Fruit fly (Drosophila melanogaster) whole organism, pupa: ENCODE data around the gene mRpS18A.

Experiments
- CG10348 ChIP-seq: fragments of 200-800 bp; sonication (Bioruptor generic); IDR thresholded peaks from 2 replicates; pipeline ENCODE4 v1.3.6; 2022; ENCODE audit warnings: missing biosample characterization, missing genetic modification characterization
- CG12605 ChIP-seq: fragments of 200-800 bp; sonication (Bioruptor generic); IDR thresholded peaks from 2 replicates; pipeline ENCODE4 v1.3.6; 2022; ENCODE audit warnings: missing biosample characterization, missing genetic modification characterization
- CG13204 ChIP-seq: fragments of 200-800 bp; sonication (Bioruptor generic); optimal IDR thresholded peaks from 2 replicates; lab custom pipeline; 2018; ENCODE audit warnings: missing biosample characterization, mild to moderate bottlenecking, missing genetic modification characterization, moderate library complexity
- CG14655 ChIP-seq: fragments of 200-800 bp; sonication (Bioruptor generic); optimal IDR thresholded peaks from 3 replicates; lab custom pipeline; 2017; ENCODE audit warnings: mild to moderate bottlenecking, missing biosample characterization, missing genetic modification reagents, missing genetic modification characterization
- CG15710 ChIP-seq: fragments of 200-800 bp; sonication (Bioruptor generic); optimal IDR thresholded peaks from 2 replicates; lab custom pipeline; 2018; ENCODE audit warnings: missing biosample characterization, mild to moderate bottlenecking, missing genetic modification characterization, moderate library complexity
- CG17806 ChIP-seq: fragments of 200-800 bp; sonication (Bioruptor generic); optimal IDR thresholded peaks from 2 replicates; lab custom pipeline; 2018; ENCODE audit warnings: missing biosample characterization, mild to moderate bottlenecking, missing genetic modification characterization, moderate library complexity
- CG32121 ChIP-seq: fragments of 200-800 bp; sonication (Bioruptor generic); IDR thresholded peaks from 2 replicates; pipeline ENCODE4 v1.3.6; 2022; ENCODE audit warnings: missing biosample characterization, missing genetic modification characterization
- CG34367 ChIP-seq: fragments of 200-800 bp; sonication (Bioruptor generic); optimal IDR thresholded peaks from 2 replicates; lab custom pipeline; 2018; ENCODE audit warnings: missing biosample characterization, mild to moderate bottlenecking, missing genetic modification characterization
- CG4496 ChIP-seq: fragments of 200-800 bp; sonication (Bioruptor generic); IDR thresholded peaks from 3 replicates; pipeline ENCODE4 v1.3.6; 2022; ENCODE audit warnings: missing biosample characterization, missing genetic modification characterization
- CG8159 ChIP-seq: fragments of 200-800 bp; sonication (Bioruptor generic); optimal IDR thresholded peaks from 3 replicates; lab custom pipeline; 2018; ENCODE audit warnings: missing biosample characterization, mild to moderate bottlenecking, missing genetic modification characterization, moderate library complexity
- CG8301 ChIP-seq: fragments of 200-800 bp; sonication (Bioruptor generic); optimal IDR thresholded peaks from 2 replicates; lab custom pipeline; 2018; ENCODE audit warnings: missing biosample characterization, mild to moderate bottlenecking, missing genetic modification characterization
- CG9948 ChIP-seq: fragments of 200-800 bp; sonication (Bioruptor generic); optimal IDR thresholded peaks from 2 replicates; lab custom pipeline; 2018; ENCODE audit warnings: missing biosample characterization, mild to moderate bottlenecking, missing genetic modification characterization, moderate library complexity
- D1 ChIP-seq: fragments of 200-800 bp; sonication (Bioruptor generic); optimal IDR thresholded peaks from 2 replicates; lab custom pipeline; 2018; ENCODE audit warnings: missing biosample characterization, mild to moderate bottlenecking, missing genetic modification characterization, moderate library complexity
- EcR ChIP-seq: fragments of 200-800 bp; sonication (Bioruptor generic); optimal IDR thresholded peaks from 3 replicates; lab custom pipeline; 2019; ENCODE audit warnings: missing biosample characterization, missing genetic modification characterization, mild to moderate bottlenecking, moderate library complexity, missing genetic modification reagents
- Ets98B ChIP-seq: fragments of 200-800 bp; sonication (Bioruptor generic); IDR thresholded peaks from 2 replicates; pipeline ENCODE4 v1.3.6; 2022; ENCODE audit warnings: missing biosample characterization, missing genetic modification characterization
- Pif1A ChIP-seq: fragments of 200-800 bp; sonication (Bioruptor generic); optimal IDR thresholded peaks from 3 replicates; lab custom pipeline; 2016; ENCODE audit warnings: missing biosample characterization, missing genetic modification characterization
- Pif1B ChIP-seq: fragments of 200-800 bp; sonication (Bioruptor generic); optimal IDR thresholded peaks from 3 replicates; lab custom pipeline; 2016; ENCODE audit warnings: missing biosample characterization, missing genetic modification characterization
- Snoo ChIP-seq: fragments of 200-800 bp; sonication (Bioruptor generic); optimal IDR thresholded peaks from 3 replicates; lab custom pipeline; 2017; ENCODE audit warnings: missing biosample characterization, mild to moderate bottlenecking, missing genetic modification characterization, inconsistent platforms
- fd96Ca ChIP-seq: fragments of 200-800 bp; sonication (Bioruptor generic); IDR thresholded peaks from 3 replicates; pipeline ENCODE4 v1.3.6; 2022; ENCODE audit warnings: missing biosample characterization, missing genetic modification characterization
- gl ChIP-seq: fragments of 200-800 bp; sonication (Bioruptor generic); optimal IDR thresholded peaks from 2 replicates; lab custom pipeline; 2018; ENCODE audit warnings: missing biosample characterization, mild to moderate bottlenecking, missing genetic modification characterization
- rn ChIP-seq: fragments of 200-800 bp; sonication (Bioruptor generic); IDR thresholded peaks from 2 replicates; pipeline ENCODE4 v1.3.6; 2022; ENCODE audit warnings: missing biosample characterization, missing genetic modification characterization

mRpS18A gene

DNA sequence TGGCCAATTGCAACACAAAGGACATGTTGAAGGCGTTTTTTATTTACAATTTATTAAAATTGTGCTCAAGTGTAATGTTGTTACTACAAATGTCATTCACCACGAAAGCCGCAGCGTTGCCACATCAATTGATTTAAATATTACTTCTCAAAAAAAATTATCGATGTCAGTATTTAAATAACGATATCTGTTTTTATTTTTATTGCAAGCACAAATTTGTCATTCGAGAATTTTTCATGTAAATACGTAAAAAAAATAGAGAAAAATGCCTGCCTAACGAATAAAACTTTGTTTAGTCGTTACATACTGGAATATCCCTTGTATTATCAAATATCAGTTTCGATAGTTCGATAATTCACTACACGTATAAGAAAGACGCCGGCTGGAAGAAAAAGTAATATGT is at the start of gene mRpS18A, which contains the start of gene CG31460:
Gene mRpS18A, minus strand, starts transcription at position 110 of the 403 bp plus-strand sequence.
Gene CG31460, plus strand, starts transcription at position 190 of the 403 bp plus-strand sequence.
- TF ChIP-seq Snoo (tag; lab: Kevin White, UChicago) = no peak
- no peak for TF ChIP-seq CG9948 (tag; lab: Kevin White, UChicago)
- no peak for TF ChIP-seq Pif1A (GFP tag; lab: Kevin White, UChicago)
- TF ChIP-seq CG10348 (GFP tag; lab: Robert Waterston, UW) = no peak
- no peak for TF ChIP-seq Pif1B (GFP tag; lab: Kevin White, UChicago)
- TF ChIP-seq gl = no peak
- TF ChIP-seq fd96Ca (GFP tag; lab: Robert Waterston, UW) = no peak
- no peak for TF ChIP-seq CG8159 (tag; lab: Kevin White, UChicago)

DNA sequence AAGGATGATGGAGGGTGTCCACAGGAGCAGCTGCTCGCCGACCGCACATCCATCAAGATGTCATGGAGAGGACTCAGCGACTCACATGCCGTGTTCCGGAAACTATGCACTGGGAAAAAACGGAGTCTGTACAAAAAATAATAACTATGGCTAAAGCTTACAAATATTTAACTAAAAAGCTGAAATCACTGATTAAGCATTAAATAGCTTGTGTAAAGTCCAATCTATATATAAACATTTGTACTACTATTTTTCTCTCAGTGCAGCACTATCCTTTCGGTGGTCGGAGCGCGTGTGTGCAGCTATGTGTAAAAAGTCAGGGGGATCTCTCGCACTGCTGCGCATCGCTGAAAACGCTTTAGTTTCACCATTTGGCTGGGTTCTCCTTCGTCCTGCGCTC is 33.8 kb upstream of the mRpS18A start:
- no peak for TF ChIP-seq CG8301 (tag; lab: Kevin White, UChicago)
- no peak for TF ChIP-seq CG34367 (tag; lab: Kevin White, UChicago)
- no peak for TF ChIP-seq rn (GFP tag; lab: Robert Waterston, UW)
- TF ChIP-seq CG15710 (tag; lab: Kevin White, UChicago) = no peak
- TF ChIP-seq CG14655 = no peak
- TF ChIP-seq CG8159 (tag; lab: Kevin White, UChicago) = no peak
- no peak for TF ChIP-seq CG32121 (GFP tag; lab: Robert Waterston, UW)
- no peak for TF ChIP-seq gl
- TF ChIP-seq CG13204 = no peak
- TF ChIP-seq Pif1B (GFP tag; lab: Kevin White, UChicago) = no peak
- no peak for TF ChIP-seq CG12605
- no peak for TF ChIP-seq CG9948 (tag; lab: Kevin White, UChicago)
- no peak for TF ChIP-seq Pif1A (GFP tag; lab: Kevin White, UChicago)
- TF ChIP-seq CG10348 (GFP tag; lab: Robert Waterston, UW) = no peak
- no peak for TF ChIP-seq D1 (tag; lab: Kevin White, UChicago)
- no peak for TF ChIP-seq EcR
- TF ChIP-seq Ets98B (GFP tag; lab: Robert Waterston, UW) = no peak
- no peak for TF ChIP-seq CG17806
- no peak for TF ChIP-seq CG4496 (GFP tag; lab: Robert Waterston, UW)

DNA sequence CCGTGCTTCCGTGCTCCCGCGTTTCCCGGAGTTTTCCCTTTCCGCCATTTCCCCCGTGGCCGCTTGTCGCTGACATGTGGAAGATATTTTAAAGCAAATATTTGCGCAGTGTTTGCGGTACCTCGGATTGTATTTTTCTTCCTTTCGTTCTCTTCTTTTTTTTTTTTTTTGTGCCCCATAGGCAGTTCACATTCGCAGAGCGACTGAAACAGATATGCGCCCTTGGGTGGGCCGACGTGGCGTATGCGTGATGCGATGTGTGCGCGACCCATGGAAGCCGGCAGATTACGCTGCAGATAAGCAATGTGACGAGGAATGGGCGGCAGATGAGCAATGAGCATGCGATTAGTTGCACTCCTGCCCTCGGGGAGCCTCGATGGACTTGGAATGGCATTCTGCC is 25.5 kb upstream of the mRpS18A start:
- TF ChIP-seq rn (GFP tag; lab: Robert Waterston, UW) (no peak), CG17806 (no peak), Ets98B (GFP tag; lab: Robert Waterston, UW) (no peak), CG12605 (no peak), CG8159 (tag; lab: Kevin White, UChicago) (no peak), EcR (no peak), CG8301 (tag; lab: Kevin White, UChicago) (no peak), CG14655 (no peak), gl (no peak), CG4496 (GFP tag; lab: Robert Waterston, UW) (no peak), CG32121 (GFP tag; lab: Robert Waterston, UW) (no peak)
- TF ChIP-seq, all 21 proteins: peak for 0

- TF ChIP-seq CG14655 = peak; percentile 46
- TF ChIP-seq EcR = no peak
- no peak for TF ChIP-seq CG32121 (GFP tag; lab: Robert Waterston, UW)
- peak; percentile 40 for TF ChIP-seq CG15710 (tag; lab: Kevin White, UChicago)
- TF ChIP-seq Pif1B (GFP tag; lab: Kevin White, UChicago) = no peak
- TF ChIP-seq CG9948 (tag; lab: Kevin White, UChicago) = peak; percentile 45
- no peak for TF ChIP-seq gl
- TF ChIP-seq fd96Ca (GFP tag; lab: Robert Waterston, UW) = 0 out of 3 replicates have a peak, but pooled peaks have one; percentile 20
- no peak for TF ChIP-seq D1 (tag; lab: Kevin White, UChicago)
- TF ChIP-seq CG8301 (tag; lab: Kevin White, UChicago) = peak; percentile 8
- TF ChIP-seq CG17806 = no peak
- TF ChIP-seq CG8159 (tag; lab: Kevin White, UChicago) = peak; percentile 61
- peak; percentile 38; the same call in 1 of the 2 replicates for TF ChIP-seq CG12605
- no peak for TF ChIP-seq Pif1A (GFP tag; lab: Kevin White, UChicago)
- TF ChIP-seq Snoo (tag; lab: Kevin White, UChicago) = no peak
- peak; percentile 5 for TF ChIP-seq CG34367 (tag; lab: Kevin White, UChicago)
Observed at dm6 chr3R:8577409-8578255, 15.2 kb upstream of the mRpS18A start, which contains the start of gene 5-HT2B. TSS of gene 5-HT2B (plus strand) at chr3R:8578205.

dm6 chr3R:8563774-8564173 is 1.4 kb upstream of the mRpS18A start, which contains the start of gene Cenp-C:
TSS of gene Cenp-C (plus strand) at chr3R:8564105.
- TF ChIP-seq CG9948 (tag; lab: Kevin White, UChicago) (no peak), CG4496 (GFP tag; lab: Robert Waterston, UW) (no peak), EcR (no peak), D1 (tag; lab: Kevin White, UChicago) (no peak), CG13204 (no peak), CG15710 (tag; lab: Kevin White, UChicago) (no peak), CG10348 (GFP tag; lab: Robert Waterston, UW) (no peak), CG8301 (tag; lab: Kevin White, UChicago) (no peak), CG14655 (no peak), CG32121 (GFP tag; lab: Robert Waterston, UW) (no peak), Pif1B (GFP tag; lab: Kevin White, UChicago) (no peak), CG34367 (tag; lab: Kevin White, UChicago) (no peak), gl (no peak), rn (GFP tag; lab: Robert Waterston, UW) (no peak), CG12605 (no peak), CG17806 (no peak), CG8159 (tag; lab: Kevin White, UChicago) (no peak), fd96Ca (GFP tag; lab: Robert Waterston, UW) (no peak), Snoo (tag; lab: Kevin White, UChicago) (no peak), Pif1A (GFP tag; lab: Kevin White, UChicago) (no peak)
